Worm (Caenorhabditis elegans) whole organism, L4 larva: Measurements from ENCODE around the gene Y82E9BR.22.

Source experiments
- D1046.2 ChIP-seq: fragments of 200-800 bp; sonication (Bioruptor generic); IDR thresholded peaks from 2 replicates; pipeline ENCODE4 v1.3.6; 2022; ENCODE audit warnings: missing genetic modification characterization, missing compliant biosample characterization
- F10B5.3 ChIP-seq: sonication (generic microtip); optimal IDR thresholded peaks from 2 replicates; lab custom pipeline; 2016; ENCODE audit warnings: mild to moderate bottlenecking, missing genetic modification characterization, missing compliant biosample characterization
- F26F4.8 ChIP-seq: fragments of 200-800 bp; sonication (Bioruptor generic); conservative IDR thresholded peaks from 2 replicates; pipeline ENCODE4 v1.3.6; 2022; ENCODE audit warnings: missing genetic modification characterization, missing compliant biosample characterization
- F49E8.2 ChIP-seq: sonication (generic microtip); optimal IDR thresholded peaks from 2 replicates; lab custom pipeline; 2016; ENCODE audit warnings: missing compliant biosample characterization, mild to moderate bottlenecking, missing genetic modification characterization, borderline replicate concordance
- R02D3.7 ChIP-seq: fragments of 150-350 bp; sonication (generic microtip); optimal IDR thresholded peaks from 3 replicates; lab custom pipeline; 2014; ENCODE audit warnings: missing biosample characterization, missing genetic modification characterization
- T26A8.4 ChIP-seq: fragments of 200-800 bp; sonication (Bioruptor generic); IDR thresholded peaks from 2 replicates; pipeline ENCODE4 v1.3.6; 2022; ENCODE audit warnings: missing genetic modification characterization, missing compliant biosample characterization
- Y48G9A.11 ChIP-seq: fragments of 200-800 bp; sonication (Bioruptor generic); IDR thresholded peaks from 2 replicates; pipeline ENCODE4 v1.3.6; 2022; ENCODE audit warnings: missing genetic modification reagents, missing genetic modification characterization, missing compliant biosample characterization
- ZK546.5 ChIP-seq, 2 experiments: sonication (generic microtip); optimal IDR thresholded peaks; 2 replicates each; lab custom pipeline; 2017; ENCODE audit warnings: missing biosample characterization in 2 of 2, missing genetic modification characterization in 2 of 2
- ama-1 ChIP-seq: fragments of 150-350 bp; optimal IDR thresholded peaks from 2 replicates; lab custom pipeline; 2014; ENCODE audit warnings: inconsistent platforms, mixed read lengths
- attf-4 ChIP-seq: sonication (generic microtip); optimal IDR thresholded peaks from 3 replicates; lab custom pipeline; 2017; ENCODE audit warnings: missing biosample characterization, missing genetic modification characterization
- ceh-20 ChIP-seq: fragments of 200-800 bp; sonication (Bioruptor generic); IDR thresholded peaks from 2 replicates; pipeline ENCODE4 v1.3.6; 2022; ENCODE audit warnings: missing genetic modification reagents, missing genetic modification characterization, missing compliant biosample characterization
- ceh-28 ChIP-seq: fragments of 150-350 bp; optimal IDR thresholded peaks from 2 replicates; lab custom pipeline; 2014; ENCODE audit warnings: missing biosample characterization, missing genetic modification reagents, missing genetic modification characterization
- ceh-44 ChIP-seq: fragments of 200-800 bp; sonication (Bioruptor generic); IDR thresholded peaks from 2 replicates; pipeline ENCODE4 v1.3.6; 2022; ENCODE audit warnings: missing genetic modification reagents, missing genetic modification characterization, missing compliant biosample characterization
- ceh-62 ChIP-seq: sonication (generic microtip); optimal IDR thresholded peaks from 2 replicates; lab custom pipeline; 2017; ENCODE audit warnings: missing biosample characterization, missing genetic modification characterization
- dpl-1 ChIP-seq: fragments of 150-350 bp; optimal IDR thresholded peaks from 2 replicates; lab custom pipeline; 2014; ENCODE audit warnings: missing biosample characterization, missing genetic modification reagents, missing genetic modification characterization
- duxl-1 ChIP-seq: sonication (generic microtip); optimal IDR thresholded peaks from 2 replicates; lab custom pipeline; 2016; ENCODE audit warnings: mild to moderate bottlenecking, missing genetic modification characterization, moderate library complexity, missing compliant biosample characterization; ENCODE audit not compliant: poor library complexity
- dve-1 ChIP-seq: sonication (generic microtip); optimal IDR thresholded peaks from 2 replicates; lab custom pipeline; 2017; ENCODE audit warnings: antibody characterized with exemption, mild to moderate bottlenecking, missing genetic modification characterization, missing compliant biosample characterization; ENCODE audit not compliant: insufficient read depth
- egl-43 ChIP-seq: fragments of 200-800 bp; sonication (Bioruptor generic); IDR thresholded peaks from 2 replicates; pipeline ENCODE4 v1.3.6; 2022; ENCODE audit warnings: missing genetic modification reagents, missing genetic modification characterization, missing compliant biosample characterization
- hlh-11 ChIP-seq: fragments of 200-800 bp; sonication (Bioruptor generic); optimal IDR thresholded peaks from 2 replicates; lab custom pipeline; 2018; ENCODE audit warnings: mild to moderate bottlenecking, missing genetic modification characterization, missing compliant biosample characterization
- jun-1 ChIP-seq: fragments of 150-350 bp; optimal IDR thresholded peaks from 2 replicates; lab custom pipeline; 2014; ENCODE audit warnings: missing biosample characterization, missing genetic modification reagents, missing genetic modification characterization
- lin-1 ChIP-seq: fragments of 200-800 bp; sonication (Bioruptor generic); IDR thresholded peaks from 2 replicates; pipeline ENCODE4 v1.3.6; 2022; ENCODE audit warnings: missing genetic modification reagents, missing genetic modification characterization, missing compliant biosample characterization
- lin-15B ChIP-seq: fragments of 150-350 bp; sonication (generic microtip); optimal IDR thresholded peaks from 3 replicates; lab custom pipeline; 2014; ENCODE audit warnings: missing biosample characterization, missing genetic modification characterization
- lin-39 ChIP-seq: fragments of 150-350 bp; optimal IDR thresholded peaks from 2 replicates; lab custom pipeline; 2014; ENCODE audit warnings: missing biosample characterization, missing genetic modification reagents, missing genetic modification characterization
- lir-3 ChIP-seq: sonication (generic microtip); optimal IDR thresholded peaks from 2 replicates; lab custom pipeline; 2016; ENCODE audit warnings: mild to moderate bottlenecking, missing genetic modification characterization, missing compliant biosample characterization
- lsy-2 ChIP-seq, 2 experiments: fragments of 150-350 bp in 1 of 2; sonication (generic microtip) in 1 of 2; optimal IDR thresholded peaks; 2 replicates each; lab custom pipeline; 2014 to 2017; ENCODE audit warnings: missing biosample characterization in 2 of 2, missing genetic modification characterization in 2 of 2
- mdt-29 ChIP-seq: fragments of 200-800 bp; sonication (Bioruptor generic); IDR thresholded peaks from 2 replicates; pipeline ENCODE4 v1.3.6; 2022; ENCODE audit warnings: missing genetic modification reagents, missing genetic modification characterization, missing compliant biosample characterization
- mep-1 ChIP-seq: fragments of 150-350 bp; sonication (generic microtip); optimal IDR thresholded peaks from 3 replicates; lab custom pipeline; 2014; ENCODE audit warnings: missing biosample characterization, missing genetic modification characterization
- mes-2 ChIP-seq: sonication (generic microtip); optimal IDR thresholded peaks from 2 replicates; lab custom pipeline; 2016; ENCODE audit warnings: missing genotype, mild to moderate bottlenecking, missing genetic modification characterization, missing compliant biosample characterization; ENCODE audit not compliant: poor library complexity, severe bottlenecking
- nhr-102 ChIP-seq: sonication (generic microtip); optimal IDR thresholded peaks from 2 replicates; lab custom pipeline; 2016; ENCODE audit warnings: mild to moderate bottlenecking, missing genetic modification characterization, moderate library complexity, missing compliant biosample characterization
- nhr-11 ChIP-seq: fragments of 150-350 bp; optimal IDR thresholded peaks from 2 replicates; lab custom pipeline; 2014; ENCODE audit warnings: missing biosample characterization, missing genetic modification characterization
- nhr-237 ChIP-seq: sonication (generic microtip); optimal IDR thresholded peaks from 2 replicates; lab custom pipeline; 2017; ENCODE audit warnings: missing biosample characterization, missing genetic modification characterization
- nhr-25 ChIP-seq: sonication (generic microtip); optimal IDR thresholded peaks from 2 replicates; lab custom pipeline; 2017; ENCODE audit warnings: missing genetic modification characterization, mild to moderate bottlenecking, missing compliant biosample characterization, antibody characterized with exemption, moderate library complexity, borderline replicate concordance; ENCODE audit not compliant: insufficient read depth
- nhr-28 ChIP-seq: fragments of 150-350 bp; optimal IDR thresholded peaks from 2 replicates; lab custom pipeline; 2014; ENCODE audit warnings: missing biosample characterization, missing genetic modification characterization
- nhr-41 ChIP-seq: fragments of 200-800 bp; sonication (Bioruptor generic); IDR thresholded peaks from 2 replicates; pipeline ENCODE4 v1.3.6; 2022; ENCODE audit warnings: missing genetic modification reagents, missing genetic modification characterization, missing compliant biosample characterization
- nhr-42 ChIP-seq: fragments of 200-800 bp; sonication (Bioruptor generic); IDR thresholded peaks from 2 replicates; pipeline ENCODE4 v1.3.6; 2022; ENCODE audit warnings: missing genetic modification characterization, missing compliant biosample characterization
- nhr-48 ChIP-seq: sonication (generic microtip); optimal IDR thresholded peaks from 2 replicates; lab custom pipeline; 2016; ENCODE audit warnings: mild to moderate bottlenecking, missing genetic modification characterization, missing compliant biosample characterization
- nhr-6 ChIP-seq: fragments of 150-350 bp; optimal IDR thresholded peaks from 2 replicates; lab custom pipeline; 2014; ENCODE audit warnings: missing biosample characterization, missing genetic modification characterization
- pha-4 ChIP-seq, 2 experiments: fragments of 150-350 bp in 1 of 2; fragments of 200-800 bp in 1 of 2; sonication (Bioruptor generic) in 1 of 2; IDR thresholded peaks in 1 of 2; optimal IDR thresholded peaks in 1 of 2; 2 replicates each; pipeline versions ENCODE4 v1.3.6 to Lab custom; 2014 to 2022; ENCODE audit warnings: missing genetic modification characterization in 2 of 2, missing genetic modification reagents in 2 of 2, missing biosample characterization in 1 of 2, missing compliant biosample characterization in 1 of 2
- pqm-1 ChIP-seq: sonication (generic microtip); optimal IDR thresholded peaks from 2 replicates; lab custom pipeline; 2017; ENCODE audit warnings: missing biosample characterization, missing genetic modification characterization
- rbr-2 ChIP-seq: sonication (generic microtip); optimal IDR thresholded peaks from 2 replicates; lab custom pipeline; 2016; ENCODE audit warnings: missing genotype, missing genetic modification characterization, missing compliant biosample characterization
- sdz-12 ChIP-seq: fragments of 200-800 bp; sonication (Bioruptor generic); optimal IDR thresholded peaks from 2 replicates; lab custom pipeline; 2018; ENCODE audit warnings: mild to moderate bottlenecking, missing genetic modification characterization, missing compliant biosample characterization
- set-16 ChIP-seq: fragments of 200-800 bp; sonication (Bioruptor generic); IDR thresholded peaks from 2 replicates; pipeline ENCODE4 v1.3.6; 2022; ENCODE audit warnings: missing genetic modification reagents, missing genetic modification characterization, missing compliant biosample characterization
- skn-1 ChIP-seq: fragments of 150-350 bp; optimal IDR thresholded peaks from 2 replicates; lab custom pipeline; 2014; ENCODE audit warnings: missing biosample characterization, missing genetic modification characterization
- spr-3 ChIP-seq: fragments of 200-800 bp; sonication (Bioruptor generic); optimal IDR thresholded peaks from 2 replicates; lab custom pipeline; 2018; ENCODE audit warnings: mild to moderate bottlenecking, missing genetic modification characterization, missing compliant biosample characterization
- tag-97 ChIP-seq: fragments of 200-800 bp; sonication (Bioruptor generic); IDR thresholded peaks from 2 replicates; pipeline ENCODE4 v1.3.6; 2022; ENCODE audit warnings: missing genetic modification characterization, missing compliant biosample characterization
- tra-1 ChIP-seq: fragments of 200-800 bp; sonication (Bioruptor generic); IDR thresholded peaks from 2 replicates; pipeline ENCODE4 v1.3.6; 2022; ENCODE audit warnings: missing genetic modification reagents, missing genetic modification characterization, missing compliant biosample characterization
- unc-39 ChIP-seq: sonication (generic microtip); optimal IDR thresholded peaks from 2 replicates; lab custom pipeline; 2017; ENCODE audit warnings: missing biosample characterization, missing genetic modification characterization
- vab-7 ChIP-seq: fragments of 200-800 bp; sonication (Bioruptor generic); IDR thresholded peaks from 2 replicates; pipeline ENCODE4 v1.3.6; 2022; ENCODE audit warnings: missing genetic modification reagents, missing genetic modification characterization, missing compliant biosample characterization
- zag-1 ChIP-seq: fragments of 150-350 bp; optimal IDR thresholded peaks from 2 replicates; lab custom pipeline; 2014; ENCODE audit warnings: missing biosample characterization, missing genetic modification characterization
- zip-2 ChIP-seq: fragments of 150-350 bp; optimal IDR thresholded peaks from 2 replicates; lab custom pipeline; 2014; ENCODE audit warnings: missing biosample characterization, missing genetic modification characterization
- ztf-7 ChIP-seq: fragments of 150-350 bp; optimal IDR thresholded peaks from 2 replicates; lab custom pipeline; 2014; ENCODE audit warnings: missing biosample characterization, missing genetic modification characterization

Gene Y82E9BR.22

ce11 chrIII:1418709-1419108 is 9.7 kb upstream of the Y82E9BR.22 start (continued):
- peak; percentile 91 for TF ChIP-seq mep-1 (tag; lab: Kevin White, UChicago)
- TF ChIP-seq zip-2 (tag; lab: Kevin White, UChicago) = no peak
- no peak for TF ChIP-seq lin-39 (tag; lab: Kevin White, UChicago)
- peak; percentile 61 for TF ChIP-seq mdt-29 (GFP tag; lab: Robert Waterston, UW)
- TF ChIP-seq nhr-48 = peak; percentile 44
- TF ChIP-seq nhr-102 (tag; lab: Kevin White, UChicago) = peak; percentile 80
- TF ChIP-seq ztf-7 = peak; percentile 24
- no peak for TF ChIP-seq unc-39 (tag; lab: Kevin White, UChicago)
- TF ChIP-seq sdz-12 (GFP tag; lab: Kevin White, UChicago) = no peak
- TF ChIP-seq vab-7 (GFP tag; lab: Robert Waterston, UW) = peak; percentile 45; the same call in 1 of the 2 replicates
- peak; percentile 34 for TF ChIP-seq F49E8.2
- peak; percentile 86 for TF ChIP-seq hlh-11 (tag; lab: Kevin White, UChicago)
- peak; percentile 64 for TF ChIP-seq nhr-28 (tag; lab: Kevin White, UChicago)
- peak; percentile 87 for TF ChIP-seq nhr-42
- peak; percentile 74 for TF ChIP-seq tra-1 (GFP tag; lab: Robert Waterston, UW)
- peak; percentile 68 for TF ChIP-seq F10B5.3 (tag; lab: Kevin White, UChicago)
- TF ChIP-seq F26F4.8 (GFP tag; lab: Robert Waterston, UW) = no peak
- no peak for TF ChIP-seq tag-97
- peak; percentile 51 to 94 for TF ChIP-seq ZK546.5 (tag; optimal IDR thresholded peaks at IDR 0.05; lab: Kevin White, UChicago)
- peak; percentile 84 for TF ChIP-seq nhr-6 (tag; lab: Kevin White, UChicago)
- TF ChIP-seq lir-3 (tag; lab: Kevin White, UChicago) = no peak
- TF ChIP-seq mes-2 (tag; lab: Kevin White, UChicago) = peak; percentile 91
- TF ChIP-seq ceh-20 (GFP tag; lab: Robert Waterston, UW) = peak; percentile 77
- peak; percentile 89 for TF ChIP-seq dve-1 (tag; lab: Kevin White, UChicago)
- peak; percentile 60 for TF ChIP-seq spr-3 (GFP tag; lab: Kevin White, UChicago)
- TF ChIP-seq ceh-62 (tag; lab: Kevin White, UChicago) = no peak
- no peak for TF ChIP-seq D1046.2
- TF ChIP-seq R02D3.7 = no peak
- peak; percentile 91 for TF ChIP-seq nhr-11
- TF ChIP-seq ceh-28 = peak; percentile 15
- peak; percentile 79 for TF ChIP-seq duxl-1
- TF ChIP-seq ceh-44 (GFP tag; lab: Robert Waterston, UW) = peak; percentile 76
- TF ChIP-seq set-16 (GFP tag; lab: Robert Waterston, UW) = peak; percentile 96
- peak; percentile 63 for TF ChIP-seq egl-43 (GFP tag; lab: Robert Waterston, UW)
- TF ChIP-seq lin-1 = peak; percentile 20; the same call in 1 of the 2 replicates
- peak; percentile 95 for TF ChIP-seq ama-1
- TF ChIP-seq nhr-237 (tag; lab: Kevin White, UChicago) = peak; percentile 13
- no peak for TF ChIP-seq attf-4 (tag; lab: Kevin White, UChicago)
- TF ChIP-seq rbr-2 (tag; lab: Kevin White, UChicago) = peak; percentile 89
- peak; percentile 14 for TF ChIP-seq pqm-1 (tag; lab: Kevin White, UChicago)
- peak; percentile 84 for TF ChIP-seq T26A8.4 (GFP tag; lab: Robert Waterston, UW)
- peak; percentile 96 to 99 for TF ChIP-seq lsy-2 (tag; optimal IDR thresholded peaks at IDR 0.05; lab: Kevin White, UChicago)
- TF ChIP-seq skn-1 = no peak
- peak; percentile 12 for TF ChIP-seq lin-15B (tag; lab: Kevin White, UChicago)
- peak; percentile 82 for TF ChIP-seq pha-4 (GFP tag; IDR thresholded peaks at IDR 0.05; lab: Robert Waterston, UW)
- no peak for TF ChIP-seq pha-4 (tag; optimal IDR thresholded peaks at IDR 0.05; lab: Kevin White, UChicago)
- TF ChIP-seq nhr-41 (GFP tag; lab: Robert Waterston, UW) = no peak
- TF ChIP-seq dpl-1 (GFP tag; lab: Kevin White, UChicago) = peak; percentile 77
- TF ChIP-seq Y48G9A.11 (GFP tag; lab: Robert Waterston, UW) = peak; percentile 66; the same call in 1 of the 2 replicates
- peak; percentile 74 for TF ChIP-seq nhr-25 (tag; lab: Kevin White, UChicago)
- TF ChIP-seq jun-1 (tag; lab: Kevin White, UChicago) = peak; percentile 54
- TF ChIP-seq zag-1 = no peak
